Worm (Caenorhabditis elegans): ENCODE measurements around the gene cyp-33C5.

cyp-33C5 gene

DNA sequence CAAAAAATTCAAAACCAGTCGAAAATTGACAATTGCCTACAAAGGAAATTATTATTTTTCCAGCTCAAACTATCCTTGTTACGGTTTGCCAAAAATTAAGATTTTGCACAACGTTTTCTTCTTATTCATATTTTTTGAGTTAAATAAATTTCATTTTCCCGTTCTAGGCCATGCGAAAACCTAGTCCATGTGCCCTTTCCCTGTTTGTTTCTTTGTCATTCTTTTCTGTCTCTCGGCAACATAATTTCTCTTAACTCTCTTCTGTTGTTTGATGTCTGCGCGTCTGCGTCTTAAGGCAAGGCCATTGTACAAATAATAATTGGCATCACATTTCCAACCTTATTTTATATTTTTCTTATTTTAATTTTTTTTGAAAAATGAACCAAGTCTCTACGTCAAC is 36.7 kb downstream of the cyp-33C5 start, which contains the start of gene nhr-228 (continued):
- no peak for TF ChIP-seq tra-1 (GFP tag; IDR thresholded peaks at IDR 0.05)
- no peak for TF ChIP-seq T20F7.1 (GFP tag; optimal IDR thresholded peaks at IDR 0.05)

- peak; percentile 31 for TF ChIP-seq dve-1 (tag; optimal IDR thresholded peaks at IDR 0.05; ENCODE audit: insufficient read depth)
- no peak for TF ChIP-seq lim-7 (GFP tag; IDR thresholded peaks at IDR 0.05)
- TF ChIP-seq aha-1 (tag): peak; percentile 75
- TF ChIP-seq nhr-42 (GFP tag; IDR thresholded peaks at IDR 0.05): no peak
- TF ChIP-seq nhr-28 (tag; optimal IDR thresholded peaks at IDR 0.05): peak; percentile 51
- no peak for TF ChIP-seq snpc-4 (tag; optimal IDR thresholded peaks at IDR 0.05)
- no peak for TF ChIP-seq Y105C5A.15 (GFP tag; IDR thresholded peaks at IDR 0.05)
- TF ChIP-seq hlh-30 (tag; optimal IDR thresholded peaks at IDR 0.05; ENCODE audit: insufficient read depth): peak; percentile 12
- no peak for TF ChIP-seq nhr-76 (tag; optimal IDR thresholded peaks at IDR 0.05)
- TF ChIP-seq T20F7.1 (GFP tag; optimal IDR thresholded peaks at IDR 0.05): peak; percentile 33
- no peak for TF ChIP-seq vab-7 (GFP tag; IDR thresholded peaks at IDR 0.05)
Measured at ce11 chrV:2285107-2285506, 40.3 kb downstream of the cyp-33C5 start, which contains the start of gene nhr-227. nhr-227 (plus strand) TSS chrV:2285432.

- no peak for TF ChIP-seq daf-12 (tag; optimal IDR thresholded peaks at IDR 0.05)
- no peak for TF ChIP-seq lim-7 (GFP tag; IDR thresholded peaks at IDR 0.05)
- no peak for TF ChIP-seq egl-27 (tag; optimal IDR thresholded peaks at IDR 0.05)
- peak; percentile 8 for TF ChIP-seq dve-1 (tag; optimal IDR thresholded peaks at IDR 0.05; ENCODE audit: insufficient read depth)
Measured at ce11 chrV:2290329-2290728, 45.5 kb downstream of the cyp-33C5 start, which contains the start of gene nhr-225. nhr-225 (minus strand) TSS chrV:2290474.

DNA sequence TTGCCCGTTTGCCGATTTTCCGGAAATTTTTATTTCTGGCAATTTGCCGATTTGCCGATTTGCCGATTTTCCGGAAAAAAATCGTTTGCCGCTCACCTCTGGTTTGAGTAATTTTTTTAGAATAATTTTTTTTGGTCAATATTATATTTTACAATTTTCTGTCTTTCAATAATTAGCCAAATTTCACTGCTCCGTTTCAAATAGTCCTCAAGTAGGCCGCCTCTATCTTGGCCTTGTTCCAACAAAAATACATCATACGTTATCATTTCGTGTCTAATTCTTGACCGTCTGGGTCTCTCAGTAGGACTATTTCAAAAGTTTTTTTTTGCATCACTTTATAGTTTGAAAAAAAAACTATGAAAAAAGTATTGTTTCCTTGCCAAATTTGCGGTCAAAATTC is 47.4 kb downstream of the cyp-33C5 start, which contains the start of gene nhr-115:
nhr-115 (plus strand) TSS at position 301 of the 400 bp plus-strand sequence.
- TF ChIP-seq dpl-1 (GFP tag; optimal IDR thresholded peaks at IDR 0.05) (no peak), mes-2 (tag; optimal IDR thresholded peaks at IDR 0.05; ENCODE audit: poor library complexity, severe bottlenecking) (no peak), lin-15B (tag; optimal IDR thresholded peaks at IDR 0.05) (no peak), dmd-6 (GFP tag; IDR thresholded peaks at IDR 0.05) (peak; percentile 26; the same call in 1 of the 2 replicates), pqm-1 (tag; optimal IDR thresholded peaks at IDR 0.05) (peak; percentile 14), T20F7.1 (GFP tag; optimal IDR thresholded peaks at IDR 0.05) (no peak), nhr-28 (tag; optimal IDR thresholded peaks at IDR 0.05) (peak; percentile 41)

DNA sequence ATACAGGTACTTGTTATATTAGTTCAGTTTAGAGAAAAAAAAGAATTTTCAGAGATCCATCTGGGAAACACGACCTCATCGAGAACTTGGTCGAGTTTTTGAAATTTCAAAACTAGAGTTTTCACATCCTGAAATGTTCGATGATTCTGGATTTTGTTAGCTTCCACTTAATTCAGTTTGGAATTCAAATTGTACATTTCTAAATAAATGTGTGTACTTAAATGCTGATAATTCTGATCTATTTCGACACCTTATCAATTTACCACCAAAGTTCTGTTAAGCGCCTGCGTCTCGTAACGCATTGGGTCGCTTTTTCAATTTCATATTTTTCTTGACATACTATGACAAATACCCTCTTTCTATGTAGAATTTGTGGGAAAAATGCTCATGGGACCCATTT is 49.8 kb downstream of the cyp-33C5 start, which contains the start of gene nhr-226:
nhr-226 (plus strand) TSS at position 301 of the 400 bp plus-strand sequence.
- TF ChIP-seq dmd-9 (GFP tag; IDR thresholded peaks at IDR 0.05) (no peak), duxl-1 (tag; optimal IDR thresholded peaks at IDR 0.05; ENCODE audit: poor library complexity) (no peak), T20F7.1 (GFP tag; optimal IDR thresholded peaks at IDR 0.05) (no peak), dmd-8 (GFP tag; IDR thresholded peaks at IDR 0.05) (no peak), pqm-1 (tag; optimal IDR thresholded peaks at IDR 0.05) (peak; percentile 13), cey-2 (tag; optimal IDR thresholded peaks at IDR 0.05; ENCODE audit: borderline replicate concordance, insufficient read depth) (no peak)

Measured in whole organism, L4 larva.